Fruit fly (Drosophila melanogaster) whole organism, pupa: ENCODE results near the gene CG18281.

Source experiments
- CG10348 ChIP-seq: fragments of 200-800 bp; sonication (Bioruptor generic); IDR thresholded peaks from 2 replicates; pipeline ENCODE4 v1.3.6; 2022; ENCODE audit warnings: missing biosample characterization, missing genetic modification characterization
- CG12605 ChIP-seq: fragments of 200-800 bp; sonication (Bioruptor generic); IDR thresholded peaks from 2 replicates; pipeline ENCODE4 v1.3.6; 2022; ENCODE audit warnings: missing biosample characterization, missing genetic modification characterization
- CG13204 ChIP-seq: fragments of 200-800 bp; sonication (Bioruptor generic); optimal IDR thresholded peaks from 2 replicates; lab custom pipeline; 2018; ENCODE audit warnings: missing biosample characterization, mild to moderate bottlenecking, missing genetic modification characterization, moderate library complexity
- CG14655 ChIP-seq: fragments of 200-800 bp; sonication (Bioruptor generic); optimal IDR thresholded peaks from 3 replicates; lab custom pipeline; 2017; ENCODE audit warnings: mild to moderate bottlenecking, missing biosample characterization, missing genetic modification reagents, missing genetic modification characterization
- CG15710 ChIP-seq: fragments of 200-800 bp; sonication (Bioruptor generic); optimal IDR thresholded peaks from 2 replicates; lab custom pipeline; 2018; ENCODE audit warnings: missing biosample characterization, mild to moderate bottlenecking, missing genetic modification characterization, moderate library complexity
- CG17806 ChIP-seq: fragments of 200-800 bp; sonication (Bioruptor generic); optimal IDR thresholded peaks from 2 replicates; lab custom pipeline; 2018; ENCODE audit warnings: missing biosample characterization, mild to moderate bottlenecking, missing genetic modification characterization, moderate library complexity
- CG32121 ChIP-seq: fragments of 200-800 bp; sonication (Bioruptor generic); IDR thresholded peaks from 2 replicates; pipeline ENCODE4 v1.3.6; 2022; ENCODE audit warnings: missing biosample characterization, missing genetic modification characterization
- CG34367 ChIP-seq: fragments of 200-800 bp; sonication (Bioruptor generic); optimal IDR thresholded peaks from 2 replicates; lab custom pipeline; 2018; ENCODE audit warnings: missing biosample characterization, mild to moderate bottlenecking, missing genetic modification characterization
- CG4496 ChIP-seq: fragments of 200-800 bp; sonication (Bioruptor generic); IDR thresholded peaks from 3 replicates; pipeline ENCODE4 v1.3.6; 2022; ENCODE audit warnings: missing biosample characterization, missing genetic modification characterization
- CG8159 ChIP-seq: fragments of 200-800 bp; sonication (Bioruptor generic); optimal IDR thresholded peaks from 3 replicates; lab custom pipeline; 2018; ENCODE audit warnings: missing biosample characterization, mild to moderate bottlenecking, missing genetic modification characterization, moderate library complexity
- CG8301 ChIP-seq: fragments of 200-800 bp; sonication (Bioruptor generic); optimal IDR thresholded peaks from 2 replicates; lab custom pipeline; 2018; ENCODE audit warnings: missing biosample characterization, mild to moderate bottlenecking, missing genetic modification characterization
- CG9948 ChIP-seq: fragments of 200-800 bp; sonication (Bioruptor generic); optimal IDR thresholded peaks from 2 replicates; lab custom pipeline; 2018; ENCODE audit warnings: missing biosample characterization, mild to moderate bottlenecking, missing genetic modification characterization, moderate library complexity
- D1 ChIP-seq: fragments of 200-800 bp; sonication (Bioruptor generic); optimal IDR thresholded peaks from 2 replicates; lab custom pipeline; 2018; ENCODE audit warnings: missing biosample characterization, mild to moderate bottlenecking, missing genetic modification characterization, moderate library complexity
- EcR ChIP-seq: fragments of 200-800 bp; sonication (Bioruptor generic); optimal IDR thresholded peaks from 3 replicates; lab custom pipeline; 2019; ENCODE audit warnings: missing biosample characterization, missing genetic modification characterization, mild to moderate bottlenecking, moderate library complexity, missing genetic modification reagents
- Ets98B ChIP-seq: fragments of 200-800 bp; sonication (Bioruptor generic); IDR thresholded peaks from 2 replicates; pipeline ENCODE4 v1.3.6; 2022; ENCODE audit warnings: missing biosample characterization, missing genetic modification characterization
- Pif1A ChIP-seq: fragments of 200-800 bp; sonication (Bioruptor generic); optimal IDR thresholded peaks from 3 replicates; lab custom pipeline; 2016; ENCODE audit warnings: missing biosample characterization, missing genetic modification characterization
- Pif1B ChIP-seq: fragments of 200-800 bp; sonication (Bioruptor generic); optimal IDR thresholded peaks from 3 replicates; lab custom pipeline; 2016; ENCODE audit warnings: missing biosample characterization, missing genetic modification characterization
- Snoo ChIP-seq: fragments of 200-800 bp; sonication (Bioruptor generic); optimal IDR thresholded peaks from 3 replicates; lab custom pipeline; 2017; ENCODE audit warnings: missing biosample characterization, mild to moderate bottlenecking, missing genetic modification characterization, inconsistent platforms
- fd96Ca ChIP-seq: fragments of 200-800 bp; sonication (Bioruptor generic); IDR thresholded peaks from 3 replicates; pipeline ENCODE4 v1.3.6; 2022; ENCODE audit warnings: missing biosample characterization, missing genetic modification characterization
- gl ChIP-seq: fragments of 200-800 bp; sonication (Bioruptor generic); optimal IDR thresholded peaks from 2 replicates; lab custom pipeline; 2018; ENCODE audit warnings: missing biosample characterization, mild to moderate bottlenecking, missing genetic modification characterization
- rn ChIP-seq: fragments of 200-800 bp; sonication (Bioruptor generic); IDR thresholded peaks from 2 replicates; pipeline ENCODE4 v1.3.6; 2022; ENCODE audit warnings: missing biosample characterization, missing genetic modification characterization

Gene CG18281

dm6 chr3L:20517179-20517834, 17.7 kb downstream of the CG18281 start:
- peak; percentile 98 for TF ChIP-seq EcR (GFP tag; lab: Kevin White, UChicago)
- TF ChIP-seq CG8159 (tag; lab: Kevin White, UChicago) = no peak

DNA sequence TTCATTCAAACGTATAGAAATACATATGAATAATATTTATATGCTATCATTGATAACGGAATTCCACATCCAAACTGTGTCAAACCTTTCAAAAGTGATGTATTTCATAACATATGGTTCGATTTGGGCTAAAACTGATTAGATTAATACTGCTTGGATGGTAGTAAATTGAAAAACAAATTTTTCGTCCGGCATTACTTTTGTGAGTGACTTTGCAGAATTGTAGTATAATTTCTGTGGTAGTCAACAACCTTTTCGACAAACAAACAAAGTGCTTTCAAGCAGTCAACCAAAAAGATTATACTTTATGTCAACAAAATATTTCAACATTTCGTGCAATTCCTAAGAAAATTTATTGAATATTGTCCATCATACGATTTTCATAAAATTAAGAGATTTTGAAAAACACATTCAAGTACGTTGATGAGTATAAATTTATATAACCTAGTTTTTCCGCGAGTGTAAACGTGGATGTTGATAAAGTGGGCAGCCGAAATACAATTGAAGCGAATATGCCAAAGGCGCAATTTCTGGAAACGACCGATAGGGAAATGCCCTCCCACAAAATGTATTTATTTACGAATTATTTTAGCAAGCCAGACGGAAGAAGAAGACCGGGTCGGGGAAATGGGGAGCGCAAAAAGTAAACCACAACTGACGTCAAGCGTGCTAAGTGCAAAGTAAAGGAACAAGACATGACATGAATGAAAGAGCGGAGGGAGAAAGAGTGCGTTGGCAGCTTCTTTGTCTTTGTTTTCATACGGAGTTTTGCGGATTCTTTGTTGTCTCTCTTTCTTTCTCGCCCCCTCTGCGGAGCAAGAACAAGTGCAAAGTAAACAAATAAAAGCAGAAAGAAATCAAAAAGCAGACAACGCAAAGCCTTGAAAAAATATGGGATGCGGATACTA, 18.5 kb downstream of the CG18281 start:
- TF ChIP-seq CG34367 (peak; percentile 19), gl (tag; lab: Kevin White, UChicago) (peak; percentile 71), CG8159 (tag; lab: Kevin White, UChicago) (no peak), Pif1A (GFP tag; lab: Kevin White, UChicago) (peak; percentile 24), CG17806 (peak; percentile 37), Ets98B (0 out of 2 replicates have a peak, but pooled peaks have one; percentile 33), CG15710 (tag; lab: Kevin White, UChicago) (peak; percentile 4), D1 (tag; lab: Kevin White, UChicago) (peak; percentile 44), fd96Ca (no peak), CG32121 (GFP tag; lab: Robert Waterston, UW) (peak; percentile 15; the same call in 1 of the 2 replicates), Pif1B (GFP tag; lab: Kevin White, UChicago) (peak; percentile 54), CG12605 (GFP tag; lab: Robert Waterston, UW) (peak; percentile 69), Snoo (tag; lab: Kevin White, UChicago) (peak; percentile 30), CG9948 (tag; lab: Kevin White, UChicago) (peak; percentile 7), EcR (GFP tag; lab: Kevin White, UChicago) (peak; percentile 86), CG4496 (peak; percentile 69), CG13204 (GFP tag; lab: Kevin White, UChicago) (peak; percentile 67), CG10348 (no peak), CG14655 (GFP tag; lab: Kevin White, UChicago) (peak; percentile 48), CG8301 (tag; lab: Kevin White, UChicago) (no peak), rn (GFP tag; lab: Robert Waterston, UW) (no peak)

DNA sequence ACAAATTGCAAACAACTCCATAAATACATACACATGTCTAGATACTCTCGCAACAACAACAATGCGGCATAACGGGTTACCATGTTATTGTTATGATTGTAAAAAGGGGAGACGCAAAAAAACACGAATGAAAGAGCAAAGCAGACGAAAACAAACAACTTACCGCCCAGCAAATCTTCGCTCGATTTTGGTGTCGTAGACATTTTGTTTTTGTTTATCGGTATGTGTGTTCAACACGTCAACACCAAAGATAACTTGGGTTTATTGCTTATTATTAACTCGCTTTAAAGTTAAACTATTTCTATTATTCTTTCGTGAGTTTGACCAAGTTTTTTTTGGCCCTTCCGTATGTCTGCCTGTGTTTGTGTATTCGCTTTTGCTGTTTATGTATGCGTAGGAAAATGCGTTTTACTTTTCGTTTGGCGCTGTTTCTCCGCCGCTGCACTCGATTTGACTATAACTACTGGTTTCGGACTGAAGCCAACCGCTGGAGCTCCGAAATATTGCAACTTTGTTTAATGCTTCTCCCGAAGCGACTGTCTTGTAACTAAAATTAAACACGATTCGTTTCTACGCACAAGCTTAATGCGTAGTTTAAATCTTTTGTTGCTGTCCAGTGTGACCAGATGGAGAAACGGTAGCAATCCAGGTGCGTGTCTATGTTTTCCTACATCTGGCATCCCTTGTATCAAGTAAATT, 19.3 kb downstream of the CG18281 start, which contains the start of gene BNIP3:
Gene BNIP3 (minus strand): TSS at position 589 of the 699 bp plus-strand sequence.
- TF ChIP-seq CG9948 (tag; lab: Kevin White, UChicago) (no peak), CG8159 (tag; lab: Kevin White, UChicago) (peak; percentile 2)

dm6 chr3L:20520687-20521169, 21.1 kb downstream of the CG18281 start, which contains the start of the genes mTerf3 and CG5104:
mTerf3 (minus strand) TSS chr3L:20520772.
CG5104 (plus strand) TSS chr3L:20521009.
- peak; percentile 3 for TF ChIP-seq EcR (GFP tag; lab: Kevin White, UChicago)
- TF ChIP-seq CG12605 (GFP tag; lab: Robert Waterston, UW) = no peak

dm6 chr3L:20524409-20525010, 24.9 kb downstream of the CG18281 start:
- TF ChIP-seq Ets98B (no peak), Pif1A (GFP tag; lab: Kevin White, UChicago) (no peak), CG32121 (GFP tag; lab: Robert Waterston, UW) (peak; percentile 23; the same call in 1 of the 2 replicates), CG17806 (no peak), rn (GFP tag; lab: Robert Waterston, UW) (no peak)

- TF ChIP-seq CG9948 (tag; lab: Kevin White, UChicago) = no peak
These were observed 26.1 kb downstream of the CG18281 start for dm6 chr3L:20525743-20526142.

- TF ChIP-seq CG34367 (no peak), CG4496 (no peak), CG14655 (GFP tag; lab: Kevin White, UChicago) (no peak), CG8301 (tag; lab: Kevin White, UChicago) (no peak), fd96Ca (no peak), Snoo (tag; lab: Kevin White, UChicago) (no peak), rn (GFP tag; lab: Robert Waterston, UW) (no peak), CG9948 (tag; lab: Kevin White, UChicago) (no peak), EcR (GFP tag; lab: Kevin White, UChicago) (no peak), CG17806 (no peak), Ets98B (no peak), gl (tag; lab: Kevin White, UChicago) (no peak), CG8159 (tag; lab: Kevin White, UChicago) (no peak), Pif1A (GFP tag; lab: Kevin White, UChicago) (no peak), CG15710 (tag; lab: Kevin White, UChicago) (no peak)
- TF ChIP-seq, all 21 proteins: peak for 0
These were observed 26.3 kb downstream of the CG18281 start, which contains the start of gene Pss for dm6 chr3L:20526143-20526195. Pss (minus strand) TSS chr3L:20526174.
